Fruit fly (Drosophila melanogaster) S2 (cell line): ENCODE data around the gene mof.
A peak's percentile ranks its signal among the peaks of the same experiment; 100 is the strongest.

Experiments
- CG8478 ChIP-seq: fragments of >200 bp; optimal IDR thresholded peaks from 2 replicates; lab custom pipeline; 2018
- CTCF ChIP-seq, 2 experiments: fragments of >200 bp; optimal IDR thresholded peaks; 2 replicates each; lab custom pipeline; 2018

The mof gene

dm6 chrX:5891666-5892444 lies 15.2 kb upstream of the mof start:
- TF ChIP-seq CG8478 (lab: Kevin White, UChicago) (no peak), CTCF (optimal IDR thresholded peaks at IDR 0.05; lab: Kevin White, UChicago) (no peak)

DNA sequence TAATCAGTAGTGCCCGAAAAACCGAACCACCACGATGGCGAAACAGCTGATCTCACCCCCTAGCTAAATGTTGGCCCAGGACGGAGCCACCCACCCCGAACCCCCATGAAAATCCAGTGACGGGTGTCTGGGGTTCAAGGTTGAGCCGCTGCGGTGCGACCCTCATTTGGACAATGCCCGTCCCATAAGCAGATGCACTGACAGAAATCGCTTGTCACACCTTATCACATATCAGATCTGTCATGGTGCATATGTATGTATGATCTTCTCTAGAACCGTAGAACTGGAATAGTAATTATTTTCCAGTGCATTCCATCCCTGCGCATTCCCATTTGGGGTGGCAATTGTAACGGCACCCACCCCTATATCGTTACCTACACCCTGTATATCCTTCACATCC lies 12.3 kb upstream of the mof start:
- no peak for TF ChIP-seq CG8478 (lab: Kevin White, UChicago)
- TF ChIP-seq CTCF (optimal IDR thresholded peaks at IDR 0.05; lab: Kevin White, UChicago), result no peak

- no peak for TF ChIP-seq CG8478 (lab: Kevin White, UChicago)
Measured at dm6 chrX:5888260-5888659, 11.6 kb upstream of the mof start.

DNA sequence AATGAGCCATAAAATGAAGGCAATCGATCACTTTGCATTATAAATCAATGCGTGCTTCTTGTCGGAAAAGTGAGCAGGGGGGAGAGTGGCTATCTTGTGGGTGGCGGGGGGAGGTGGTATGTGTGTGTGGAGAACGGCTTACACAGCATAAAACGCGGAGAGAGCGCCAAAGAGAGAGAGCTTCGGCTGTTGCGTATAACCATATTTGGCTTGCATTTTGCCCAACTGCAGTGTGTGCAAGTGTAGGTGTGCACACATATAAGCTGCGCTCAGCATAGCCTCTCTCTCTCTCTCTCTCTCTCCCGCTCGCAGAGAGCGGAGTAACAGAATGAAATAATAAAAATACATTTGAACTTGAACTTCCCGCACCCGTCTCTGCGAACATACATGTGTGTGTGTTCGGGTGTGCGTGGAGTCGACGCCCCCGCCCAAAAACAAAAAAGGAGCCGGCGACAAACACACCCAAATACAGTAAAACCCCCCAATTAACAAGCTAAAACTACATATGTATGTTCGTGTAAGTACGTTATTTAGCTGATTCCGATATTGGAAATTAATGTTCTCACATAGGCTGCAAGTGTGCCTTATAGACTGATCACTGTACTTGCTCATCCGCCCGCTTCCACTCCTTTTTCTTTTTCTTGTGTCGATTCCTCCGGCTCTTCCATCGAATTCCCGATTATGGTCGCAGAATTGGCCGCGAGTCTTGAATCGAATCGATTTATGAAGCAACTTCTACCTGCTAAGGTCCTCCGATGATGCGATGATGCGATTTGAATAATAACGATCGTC lies 10.3 kb upstream of the mof start:
- TF ChIP-seq CTCF (optimal IDR thresholded peaks at IDR 0.05; lab: Kevin White, UChicago) (no peak), CG8478 (lab: Kevin White, UChicago) (no peak)

- TF ChIP-seq CTCF (optimal IDR thresholded peaks at IDR 0.05; lab: Kevin White, UChicago) (no peak), CG8478 (lab: Kevin White, UChicago) (no peak)
Measured at dm6 chrX:5885973-5886372, 9.3 kb upstream of the mof start.

DNA sequence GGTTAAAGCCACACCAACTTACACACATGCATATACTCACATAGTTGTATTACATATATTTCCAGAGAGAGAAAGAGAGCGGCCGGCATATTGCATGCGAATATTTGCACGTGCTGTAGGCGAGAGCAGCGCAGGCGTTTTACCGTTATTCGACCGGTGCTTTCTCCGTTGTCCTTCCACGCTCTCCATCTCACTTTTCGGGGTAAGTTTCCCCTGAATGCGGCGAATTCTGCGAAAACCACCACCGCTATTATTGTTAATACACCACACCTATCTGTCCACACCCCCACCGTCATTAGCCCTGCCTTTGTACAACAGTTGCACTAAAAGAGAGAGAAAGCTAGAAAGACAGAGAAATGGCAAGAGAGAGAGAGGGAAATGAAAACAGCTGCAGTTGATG lies 8.9 kb upstream of the mof start:
- TF ChIP-seq CTCF (optimal IDR thresholded peaks at IDR 0.05; lab: Kevin White, UChicago) (no peak), CG8478 (lab: Kevin White, UChicago) (no peak)

dm6 chrX:5884887-5885286 lies 8.2 kb upstream of the mof start:
- TF ChIP-seq CG8478 (lab: Kevin White, UChicago) (no peak), CTCF (optimal IDR thresholded peaks at IDR 0.05; lab: Kevin White, UChicago) (no peak)

DNA sequence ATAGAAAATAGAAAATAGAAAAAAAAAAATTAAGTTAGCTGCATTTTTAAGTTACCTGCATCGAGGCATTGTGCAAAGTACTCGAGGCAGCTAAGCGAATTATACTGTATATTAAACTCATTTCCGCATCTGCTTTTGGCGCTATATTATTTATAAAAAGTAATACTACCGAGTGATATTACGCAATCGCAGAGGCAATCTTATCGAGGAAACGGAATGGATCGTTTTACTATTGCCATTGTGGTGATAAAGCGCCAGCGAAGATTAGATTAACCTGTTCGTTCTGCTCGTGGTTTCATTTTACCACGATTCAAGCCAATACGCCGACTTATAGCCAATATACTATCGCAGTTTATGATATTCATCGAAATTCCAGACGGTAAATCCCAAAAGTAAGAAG lies 7.6 kb upstream of the mof start:
- TF ChIP-seq CG8478 (lab: Kevin White, UChicago) (no peak), CTCF (optimal IDR thresholded peaks at IDR 0.05; lab: Kevin White, UChicago) (no peak)

DNA sequence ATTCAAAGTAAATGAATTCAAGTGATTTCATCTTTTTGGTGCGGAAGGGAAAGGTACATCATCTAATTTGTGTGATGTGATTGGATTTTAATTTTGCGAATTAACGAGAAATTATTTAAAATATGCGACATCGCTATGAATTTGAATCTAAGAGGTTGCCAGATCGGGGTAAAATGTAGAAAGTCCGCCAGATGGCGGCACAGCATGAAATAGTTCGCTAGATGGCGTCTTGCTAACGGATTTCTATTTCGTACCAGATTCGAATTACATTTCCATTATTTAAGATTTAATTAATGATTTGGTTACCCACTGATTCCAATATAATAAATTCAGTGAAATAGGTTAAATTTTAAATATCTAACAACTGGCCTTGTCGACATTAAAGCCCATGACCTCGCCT lies 6.7 kb upstream of the mof start:
- TF ChIP-seq CTCF (optimal IDR thresholded peaks at IDR 0.05; lab: Kevin White, UChicago) (peak; percentile 95 to 97), CG8478 (lab: Kevin White, UChicago) (no peak)

DNA sequence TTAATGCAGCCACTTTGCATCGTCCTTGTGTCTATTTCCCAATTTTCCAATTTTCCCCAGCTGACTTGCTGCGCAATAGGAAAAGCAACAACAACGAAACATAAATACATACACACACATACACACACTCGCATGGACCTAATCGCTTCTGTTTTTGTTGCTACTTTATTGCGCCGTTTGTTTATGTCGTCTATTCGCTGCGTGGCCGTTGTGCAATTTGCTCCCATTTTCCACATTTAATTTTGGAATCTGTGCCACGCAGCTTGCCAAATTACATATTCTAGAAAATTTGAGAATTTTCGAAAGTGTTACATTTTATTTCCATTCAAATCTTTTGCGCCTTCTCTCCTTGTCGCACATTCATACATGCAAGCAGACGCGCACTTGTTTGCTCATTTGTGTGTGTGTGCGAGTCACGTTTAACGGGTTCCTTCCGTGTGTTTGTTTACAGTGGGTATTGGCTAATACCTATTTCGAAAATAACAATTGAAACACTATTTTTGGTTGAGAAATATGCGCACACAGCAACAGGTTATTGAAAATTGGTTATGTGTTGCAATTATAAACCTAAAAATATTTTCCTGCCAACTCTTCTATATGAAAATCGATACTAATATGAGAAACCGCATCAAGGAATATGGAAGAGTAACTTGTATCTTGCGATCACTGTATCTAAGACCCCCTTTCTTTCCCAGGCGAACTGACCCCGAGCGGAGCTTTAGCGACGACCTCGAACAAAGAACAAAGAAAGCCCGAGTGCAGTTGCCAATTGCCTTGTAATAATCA lies 3.7 kb upstream of the mof start:
- TF ChIP-seq CG8478 (lab: Kevin White, UChicago) (no peak), CTCF (optimal IDR thresholded peaks at IDR 0.05; lab: Kevin White, UChicago) (no peak)

- TF ChIP-seq CG8478 (lab: Kevin White, UChicago) (no peak), CTCF (optimal IDR thresholded peaks at IDR 0.05; lab: Kevin White, UChicago) (no peak)
Measured at dm6 chrX:5879543-5879943, 2.9 kb upstream of the mof start, which contains the start of the genes Usp30 and CG16721. TSS of gene Usp30 (minus strand) at chrX:5879787. TSS of gene CG16721 (plus strand) at chrX:5879869.

DNA sequence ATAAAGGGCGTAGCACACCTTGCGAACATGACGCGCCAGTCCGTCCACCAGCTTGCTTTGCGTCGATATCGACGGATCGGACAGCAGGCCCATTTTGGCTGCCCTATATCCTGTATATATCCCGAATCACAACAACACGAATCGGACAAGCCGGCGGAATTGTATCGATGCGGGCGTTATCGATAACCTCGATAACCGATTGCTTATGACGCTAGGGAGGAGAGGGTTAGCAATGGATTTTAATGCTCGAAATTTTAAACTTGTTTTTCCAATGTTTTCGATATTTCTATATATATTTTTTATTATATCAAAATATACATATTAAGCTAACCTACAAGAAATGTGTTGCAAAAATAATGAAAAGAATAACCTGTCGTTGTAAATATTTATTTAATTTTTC lies 3.5 kb downstream of the mof start, which contains the start of gene GAA1:
Gene GAA1, minus strand, starts transcription at position 194 of the 400 bp plus-strand sequence.
- no peak for TF ChIP-seq CG8478 (lab: Kevin White, UChicago)

DNA sequence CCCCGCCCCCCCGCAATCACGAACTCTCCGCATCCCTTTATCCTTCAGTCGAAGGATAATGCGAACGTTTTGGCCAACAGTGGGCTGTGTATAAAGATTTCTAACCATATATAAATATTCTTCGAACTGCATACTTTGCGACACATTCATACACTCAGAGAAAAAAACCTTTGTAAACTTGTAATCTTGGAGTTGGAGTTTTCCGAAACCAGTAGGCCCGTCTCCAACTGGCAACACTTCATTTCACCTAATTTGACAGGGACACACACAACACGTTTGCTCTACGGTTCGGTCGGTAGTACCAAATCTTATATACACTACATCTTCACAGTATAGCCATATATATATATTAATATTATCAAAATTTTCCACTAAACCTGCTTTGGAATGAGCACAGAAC lies 7.9 kb downstream of the mof start, which contains the start of gene CG15764:
Gene CG15764, plus strand, starts transcription at position 301 of the 400 bp plus-strand sequence.
- TF ChIP-seq CG8478 (lab: Kevin White, UChicago) (no peak), CTCF (optimal IDR thresholded peaks at IDR 0.05; lab: Kevin White, UChicago) (no peak)

dm6 chrX:5866095-5866494 lies 10.6 kb downstream of the mof start:
- no peak for TF ChIP-seq CG8478 (lab: Kevin White, UChicago)
- TF ChIP-seq CTCF (optimal IDR thresholded peaks at IDR 0.05; lab: Kevin White, UChicago), result no peak
